Fruit fly (Drosophila melanogaster): ENCODE measurements around the gene CG10616.

Gene CG10616

dm6 chr3L:12506963-12507552 lies 35.5 kb downstream of the CG10616 start (continued):
- no peak for TF ChIP-seq CG15696 (tag; optimal IDR thresholded peaks at IDR 0.05)
- peak; percentile 42; the same call in 2 of the 3 replicates for TF ChIP-seq z (GFP tag; IDR thresholded peaks at IDR 0.05)
- no peak for TF ChIP-seq MBD-R2 (GFP tag; IDR thresholded peaks at IDR 0.05)
- TF ChIP-seq grau (tag; optimal IDR thresholded peaks at IDR 0.05), result no peak
- TF ChIP-seq Dp (GFP tag; optimal IDR thresholded peaks at IDR 0.05), result no peak
- TF ChIP-seq lola (GFP tag; optimal IDR thresholded peaks at IDR 0.05), result no peak
- TF ChIP-seq CG9876 (GFP tag; optimal IDR thresholded peaks at IDR 0.05), result no peak
- TF ChIP-seq gem (tag; optimal IDR thresholded peaks at IDR 0.05), result no peak
- no peak for TF ChIP-seq BtbVII (GFP tag; optimal IDR thresholded peaks at IDR 0.05)
- TF ChIP-seq CG6854 (GFP tag; optimal IDR thresholded peaks at IDR 0.05), result no peak
- TF ChIP-seq PHDP (tag; optimal IDR thresholded peaks at IDR 0.05), result no peak
- no peak for TF ChIP-seq Spps (tag; optimal IDR thresholded peaks at IDR 0.05)
- TF ChIP-seq Poxn (GFP tag; IDR thresholded peaks at IDR 0.05), result no peak
- TF ChIP-seq cad (GFP tag; optimal IDR thresholded peaks at IDR 0.05), result no peak
- no peak for TF ChIP-seq CG1024 (GFP tag; IDR thresholded peaks at IDR 0.05)
- TF ChIP-seq Hand (GFP tag; optimal IDR thresholded peaks at IDR 0.05), result no peak
- TF ChIP-seq hkb (optimal IDR thresholded peaks at IDR 0.05), result no peak
- 0 out of 2 replicates have a peak, but pooled peaks have one; percentile 23 for TF ChIP-seq hkb (GFP tag; IDR thresholded peaks at IDR 0.05)
- TF ChIP-seq Camta (GFP tag; optimal IDR thresholded peaks at IDR 0.05), result no peak
- no peak for TF ChIP-seq trem (tag; optimal IDR thresholded peaks at IDR 0.05)
- TF ChIP-seq Ptx1 (GFP tag; IDR thresholded peaks at IDR 0.05), result no peak
- no peak for TF ChIP-seq Sry-δ (GFP tag; optimal IDR thresholded peaks at IDR 0.05)
- TF ChIP-seq HLH54F (GFP tag; optimal IDR thresholded peaks at IDR 0.05), result no peak
- TF ChIP-seq row (GFP tag; IDR thresholded peaks at IDR 0.05), result peak; percentile 30; the same call in 1 of the 3 replicates
- TF ChIP-seq GATAe (GFP tag; conservative IDR thresholded peaks at IDR 0.05), result peak; percentile 72
- peak; percentile 95 for TF ChIP-seq grn (GFP tag; optimal IDR thresholded peaks at IDR 0.05)
- TF ChIP-seq odd (GFP tag; optimal IDR thresholded peaks at IDR 0.05), result no peak
- no peak for TF ChIP-seq CG5180 (GFP tag; optimal IDR thresholded peaks at IDR 0.05)
- peak; percentile 31 for TF ChIP-seq Med (GFP tag)
- no peak for TF ChIP-seq CG17912 (GFP tag; optimal IDR thresholded peaks at IDR 0.05)
- TF ChIP-seq CG11560 (tag; IDR thresholded peaks at IDR 0.05), result no peak
- TF ChIP-seq CG9727 (GFP tag; optimal IDR thresholded peaks at IDR 0.05), result no peak
- TF ChIP-seq C15 (GFP tag; IDR thresholded peaks at IDR 0.05), result no peak
- TF ChIP-seq phol (tag; optimal IDR thresholded peaks at IDR 0.05), result no peak
- peak; percentile 68 for TF ChIP-seq sug (tag; optimal IDR thresholded peaks at IDR 0.05)
- TF ChIP-seq CG11093 (GFP tag; IDR thresholded peaks at IDR 0.05), result no peak
- TF ChIP-seq D19B (GFP tag; optimal IDR thresholded peaks at IDR 0.05), result no peak
- TF ChIP-seq Tbp (GFP tag; optimal IDR thresholded peaks at IDR 0.05), result no peak
- TF ChIP-seq vnd (GFP tag; IDR thresholded peaks at IDR 0.05; ENCODE audit: partially characterized antibody), result 0 out of 3 replicates have a peak, but pooled peaks have one; percentile 16
- no peak for TF ChIP-seq sd (tag; optimal IDR thresholded peaks at IDR 0.05)
- no peak for TF ChIP-seq CG11695 (GFP tag; IDR thresholded peaks at IDR 0.05)
- TF ChIP-seq Fer1 (GFP tag; optimal IDR thresholded peaks at IDR 0.05), result no peak
- TF ChIP-seq exex (tag; optimal IDR thresholded peaks at IDR 0.05), result peak; percentile 26
- TF ChIP-seq Mrtf (GFP tag; IDR thresholded peaks at IDR 0.05), result no peak
- no peak for TF ChIP-seq HLH4C (GFP tag; IDR thresholded peaks at IDR 0.05; ENCODE audit: partially characterized antibody)
- no peak for TF ChIP-seq Lpt (GFP tag; optimal IDR thresholded peaks at IDR 0.05)
- no peak for TF ChIP-seq tap (tag; optimal IDR thresholded peaks at IDR 0.05)
- no peak for TF ChIP-seq vvl (GFP tag; IDR thresholded peaks at IDR 0.05)
- no peak for TF ChIP-seq Stat92E (GFP tag; optimal IDR thresholded peaks at IDR 0.05)
- TF ChIP-seq Sox100B (GFP tag; optimal IDR thresholded peaks at IDR 0.05), result no peak
- TF ChIP-seq E2f2 (GFP tag; IDR thresholded peaks at IDR 0.05), result no peak
